Worm (Caenorhabditis elegans): ENCODE results near the gene nhr-159.

The nhr-159 gene

DNA sequence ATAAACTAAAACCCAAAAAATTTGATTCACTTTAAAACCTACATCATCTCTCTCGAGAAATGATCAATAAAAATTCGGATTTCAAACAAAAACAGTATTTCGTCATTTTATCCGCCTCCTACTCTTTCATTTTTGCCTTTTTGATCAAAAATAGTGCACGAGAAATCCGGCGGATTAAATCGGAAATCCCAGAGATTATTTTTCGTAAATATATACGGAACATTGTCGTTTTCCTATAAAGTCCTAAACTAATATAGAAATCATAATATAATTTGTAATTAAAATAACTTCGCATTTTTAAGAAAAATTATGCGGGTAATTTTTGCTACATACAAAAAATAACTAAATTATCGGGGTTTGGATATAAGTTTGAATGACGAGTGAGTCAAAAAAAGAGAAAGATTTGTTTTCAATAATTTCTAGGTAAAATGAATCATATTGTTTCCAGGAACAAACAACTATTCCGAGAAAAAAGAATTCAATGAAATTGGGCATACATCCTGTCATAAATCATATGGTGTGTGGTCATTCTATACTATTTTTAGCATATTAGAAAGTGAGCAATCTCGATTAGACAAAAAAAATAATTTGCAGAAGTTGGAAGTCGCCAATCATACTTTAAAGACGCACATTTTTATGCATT lies 3.9 kb downstream of the nhr-159 start, which contains the start of gene nhr-158:
Gene nhr-158 (minus strand): TSS at position 51 of the 643 bp plus-strand sequence.
- peak; percentile 90 for TF ChIP-seq fkh-8 (tag; optimal IDR thresholded peaks at IDR 0.05)
- peak; percentile 18 for TF ChIP-seq swsn-7 (tag; optimal IDR thresholded peaks at IDR 0.05)
- TF ChIP-seq dsc-1 (tag; optimal IDR thresholded peaks at IDR 0.05), result peak; percentile 94
- TF ChIP-seq fos-1 (tag; optimal IDR thresholded peaks at IDR 0.05), result peak; percentile 61
- TF ChIP-seq lin-14 (GFP tag; optimal IDR thresholded peaks at IDR 0.05), result peak; percentile 43
- TF ChIP-seq ces-1 (GFP tag; optimal IDR thresholded peaks at IDR 0.05), result no peak
- peak; percentile 18 for TF ChIP-seq fkh-4 (tag; optimal IDR thresholded peaks at IDR 0.05; ENCODE audit: borderline replicate concordance)
- no peak for TF ChIP-seq ztf-4 (tag; optimal IDR thresholded peaks at IDR 0.05)
- peak; percentile 86 for TF ChIP-seq nhr-47 (tag; optimal IDR thresholded peaks at IDR 0.05)
- peak; percentile 48 for TF ChIP-seq nhr-11 (tag; optimal IDR thresholded peaks at IDR 0.05)
- peak; percentile 37 for TF ChIP-seq sox-4 (tag; optimal IDR thresholded peaks at IDR 0.05)
- no peak for TF ChIP-seq xbp-1 (tag; optimal IDR thresholded peaks at IDR 0.05)
- TF ChIP-seq hlh-17 (GFP tag; optimal IDR thresholded peaks at IDR 0.05; ENCODE audit: borderline replicate concordance), result no peak
- no peak for TF ChIP-seq ceh-90 (tag; optimal IDR thresholded peaks at IDR 0.05)
- TF ChIP-seq nhr-71 (tag; optimal IDR thresholded peaks at IDR 0.05), result peak; percentile 83
- peak in 1 of 2 experiments; percentile 45 for TF ChIP-seq lsy-2 (tag; optimal IDR thresholded peaks at IDR 0.05)
- TF ChIP-seq nhr-20 (tag; optimal IDR thresholded peaks at IDR 0.05), result peak; percentile 32
- peak; percentile 36 for TF ChIP-seq pax-3 (tag; optimal IDR thresholded peaks at IDR 0.05)

DNA sequence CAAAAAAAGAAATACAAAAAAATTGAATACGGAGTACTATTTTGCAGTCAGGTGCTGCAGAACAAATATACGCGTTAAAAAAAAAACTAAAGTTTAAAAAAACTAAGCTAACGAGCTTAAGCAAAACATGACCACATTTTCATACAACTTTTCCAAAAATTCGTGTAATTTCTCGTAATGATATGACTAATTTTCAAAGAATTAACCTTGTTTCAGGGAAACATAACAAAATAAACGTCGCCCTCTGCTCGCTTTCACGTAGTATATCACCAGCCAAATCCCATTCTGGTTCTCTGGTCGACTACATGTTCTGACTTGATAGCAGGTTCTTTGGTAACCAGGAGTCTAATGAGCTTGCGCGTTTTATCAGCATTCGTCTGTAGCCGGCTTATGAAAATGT lies 7.8 kb downstream of the nhr-159 start:
- TF ChIP-seq lsy-2 (tag; optimal IDR thresholded peaks at IDR 0.05) (peak in 1 of 2 experiments; percentile 53), lin-14 (GFP tag; optimal IDR thresholded peaks at IDR 0.05) (peak; percentile 37), dpl-1 (GFP tag; optimal IDR thresholded peaks at IDR 0.05) (no peak), fkh-10 (GFP tag; optimal IDR thresholded peaks at IDR 0.05) (no peak), swsn-7 (tag; optimal IDR thresholded peaks at IDR 0.05) (peak; percentile 63), nhr-71 (tag; optimal IDR thresholded peaks at IDR 0.05) (peak; percentile 91), egl-27 (tag; optimal IDR thresholded peaks at IDR 0.05) (no peak), ceh-90 (tag; optimal IDR thresholded peaks at IDR 0.05) (no peak), nhr-77 (tag; optimal IDR thresholded peaks at IDR 0.05) (no peak), xbp-1 (tag; optimal IDR thresholded peaks at IDR 0.05) (peak; percentile 18), mep-1 (tag; optimal IDR thresholded peaks at IDR 0.05) (peak; percentile 8), pax-3 (tag; optimal IDR thresholded peaks at IDR 0.05) (peak; percentile 72), dsc-1 (tag; optimal IDR thresholded peaks at IDR 0.05) (peak; percentile 98), C04F5.9 (tag; optimal IDR thresholded peaks at IDR 0.05) (no peak), fos-1 (tag; optimal IDR thresholded peaks at IDR 0.05) (peak; percentile 70), ets-5 (GFP tag; IDR thresholded peaks at IDR 0.05) (no peak), nhr-11 (tag; optimal IDR thresholded peaks at IDR 0.05) (peak; percentile 76), nhr-19 (GFP tag; conservative IDR thresholded peaks at IDR 0.05) (no peak), ces-1 (GFP tag; optimal IDR thresholded peaks at IDR 0.05) (no peak), sox-4 (tag; optimal IDR thresholded peaks at IDR 0.05) (peak; percentile 89), ztf-4 (tag; optimal IDR thresholded peaks at IDR 0.05) (peak; percentile 63), hlh-4 (tag; optimal IDR thresholded peaks at IDR 0.05) (peak; percentile 65), nhr-47 (tag; optimal IDR thresholded peaks at IDR 0.05) (peak; percentile 90), lir-3 (tag; optimal IDR thresholded peaks at IDR 0.05; ENCODE audit: poor library complexity) (no peak), fkh-8 (tag; optimal IDR thresholded peaks at IDR 0.05) (peak; percentile 99), C34B4.2 (tag; optimal IDR thresholded peaks at IDR 0.05) (no peak), nhr-20 (tag; optimal IDR thresholded peaks at IDR 0.05) (peak; percentile 62), aly-2 (tag; optimal IDR thresholded peaks at IDR 0.05) (no peak), ceh-8 (GFP tag; optimal IDR thresholded peaks at IDR 0.05) (peak; percentile 10), irx-1 (tag; optimal IDR thresholded peaks at IDR 0.05) (peak; percentile 22), efl-1 (optimal IDR thresholded peaks at IDR 0.05) (no peak), efl-1 (GFP tag; optimal IDR thresholded peaks at IDR 0.05 in 1 of 2) (no peak), snu-23 (GFP tag; optimal IDR thresholded peaks at IDR 0.05) (no peak), mef-2 (tag; optimal IDR thresholded peaks at IDR 0.05) (peak; percentile 48), nhr-237 (tag; optimal IDR thresholded peaks at IDR 0.05) (no peak), fkh-4 (tag; optimal IDR thresholded peaks at IDR 0.05; ENCODE audit: borderline replicate concordance) (peak; percentile 18)

Measured in whole organism, L1 larva.